Worm (Caenorhabditis elegans) whole organism, L3 larva: Measurements from ENCODE around the gene K01B6.3.

Source experiments
- aly-2 ChIP-seq: fragments of 150-350 bp; optimal IDR thresholded peaks from 2 replicates; lab custom pipeline; 2014; ENCODE audit warnings: missing biosample characterization, missing genetic modification characterization
- ceh-16 ChIP-seq: sonication (generic microtip); optimal IDR thresholded peaks from 2 replicates; lab custom pipeline; 2017; ENCODE audit warnings: missing biosample characterization, missing genetic modification characterization
- ceh-28 ChIP-seq: fragments of 150-350 bp; optimal IDR thresholded peaks from 2 replicates; lab custom pipeline; 2014; ENCODE audit warnings: missing biosample characterization, missing genetic modification reagents, missing genetic modification characterization
- ceh-82 ChIP-seq: fragments of 150-350 bp; optimal IDR thresholded peaks from 2 replicates; lab custom pipeline; 2014; ENCODE audit warnings: missing biosample characterization, missing genetic modification characterization
- ceh-9 ChIP-seq: sonication (generic microtip); optimal IDR thresholded peaks from 2 replicates; lab custom pipeline; 2018; ENCODE audit warnings: missing biosample characterization, missing genetic modification characterization
- daf-12 ChIP-seq: fragments of 150-350 bp; optimal IDR thresholded peaks from 2 replicates; lab custom pipeline; 2014; ENCODE audit warnings: missing biosample characterization, missing genetic modification reagents, missing genetic modification characterization
- egl-27 ChIP-seq: sonication (generic microtip); optimal IDR thresholded peaks from 4 replicates; lab custom pipeline; 2017; ENCODE audit warnings: missing biosample characterization, missing genetic modification reagents, missing genetic modification characterization
- elt-1 ChIP-seq: fragments of 150-350 bp; optimal IDR thresholded peaks from 2 replicates; lab custom pipeline; 2014; ENCODE audit warnings: missing biosample characterization, missing genetic modification characterization
- elt-2 ChIP-seq: sonication (generic microtip); optimal IDR thresholded peaks from 2 replicates; lab custom pipeline; 2016; ENCODE audit warnings: missing genetic modification reagents, mild to moderate bottlenecking, missing genetic modification characterization, missing compliant biosample characterization
- eor-1 ChIP-seq, 2 experiments: fragments of 150-350 bp; optimal IDR thresholded peaks; 2 replicates each; lab custom pipeline; 2014 to 2018; ENCODE audit warnings: missing biosample characterization in 2 of 2, missing genetic modification characterization in 2 of 2
- fkh-2 ChIP-seq: fragments of 150-350 bp; optimal IDR thresholded peaks from 2 replicates; lab custom pipeline; 2014; ENCODE audit warnings: missing biosample characterization, missing genetic modification reagents, missing genetic modification characterization
- fos-1 ChIP-seq: fragments of 150-350 bp; optimal IDR thresholded peaks from 2 replicates; lab custom pipeline; 2014; ENCODE audit warnings: missing biosample characterization, missing genetic modification characterization
- hmg-11 ChIP-seq: sonication (generic microtip); optimal IDR thresholded peaks from 2 replicates; lab custom pipeline; 2016; ENCODE audit warnings: missing genetic modification characterization, missing compliant biosample characterization
- jun-1 ChIP-seq: fragments of 150-350 bp; optimal IDR thresholded peaks from 2 replicates; lab custom pipeline; 2014; ENCODE audit warnings: missing biosample characterization, missing genetic modification reagents, missing genetic modification characterization
- lin-39 ChIP-seq: fragments of 150-350 bp; optimal IDR thresholded peaks from 2 replicates; lab custom pipeline; 2018; ENCODE audit warnings: missing biosample characterization, missing genetic modification reagents, missing genetic modification characterization
- mdl-1 ChIP-seq: fragments of 150-350 bp; optimal IDR thresholded peaks from 2 replicates; lab custom pipeline; 2014; ENCODE audit warnings: missing biosample characterization, missing genetic modification characterization
- nfya-1 ChIP-seq: sonication (generic microtip); optimal IDR thresholded peaks from 2 replicates; lab custom pipeline; 2017; ENCODE audit warnings: missing genetic modification characterization, mild to moderate bottlenecking, missing compliant biosample characterization, antibody characterized with exemption, moderate library complexity; ENCODE audit not compliant: insufficient read depth
- nhr-11 ChIP-seq: fragments of 150-350 bp; optimal IDR thresholded peaks from 2 replicates; lab custom pipeline; 2014; ENCODE audit warnings: missing biosample characterization, missing genetic modification characterization
- nhr-23 ChIP-seq: fragments of 150-350 bp; optimal IDR thresholded peaks from 2 replicates; lab custom pipeline; 2014; ENCODE audit warnings: missing biosample characterization, missing genetic modification reagents, missing genetic modification characterization
- nhr-25 ChIP-seq: sonication (generic microtip); optimal IDR thresholded peaks from 2 replicates; lab custom pipeline; 2017; ENCODE audit warnings: missing biosample characterization, missing genetic modification characterization
- nhr-28 ChIP-seq: fragments of 150-350 bp; optimal IDR thresholded peaks from 2 replicates; lab custom pipeline; 2014; ENCODE audit warnings: missing biosample characterization, missing genetic modification characterization
- nhr-67 ChIP-seq: fragments of 150-350 bp; optimal IDR thresholded peaks from 2 replicates; lab custom pipeline; 2014; ENCODE audit warnings: missing biosample characterization, missing genetic modification characterization
- nhr-76 ChIP-seq: fragments of 150-350 bp; sonication (generic microtip); optimal IDR thresholded peaks from 5 replicates; lab custom pipeline; 2014; ENCODE audit warnings: missing biosample characterization, missing genetic modification characterization
- pha-4 ChIP-seq: fragments of 150-350 bp; optimal IDR thresholded peaks from 2 replicates; lab custom pipeline; 2014; ENCODE audit warnings: missing biosample characterization, missing genetic modification reagents, missing genetic modification characterization
- pqm-1 ChIP-seq: fragments of 150-350 bp; optimal IDR thresholded peaks from 2 replicates; lab custom pipeline; 2017; ENCODE audit warnings: missing biosample characterization, missing genetic modification characterization, inconsistent platforms
- skn-1 ChIP-seq: fragments of 150-350 bp; optimal IDR thresholded peaks from 2 replicates; lab custom pipeline; 2014; ENCODE audit warnings: missing biosample characterization, missing genetic modification characterization
- tbx-2 ChIP-seq: sonication (generic microtip); optimal IDR thresholded peaks from 2 replicates; lab custom pipeline; 2016; ENCODE audit warnings: mild to moderate bottlenecking, missing genetic modification characterization, missing compliant biosample characterization
- unc-39 ChIP-seq: sonication (generic microtip); optimal IDR thresholded peaks from 4 replicates; lab custom pipeline; 2017; ENCODE audit warnings: missing biosample characterization, missing genetic modification characterization
- unc-62 ChIP-seq: fragments of 150-350 bp; sonication (generic microtip); optimal IDR thresholded peaks from 4 replicates; lab custom pipeline; 2014; ENCODE audit warnings: missing biosample characterization, missing genetic modification reagents, missing genetic modification characterization
- ztf-11 ChIP-seq: fragments of 150-350 bp; optimal IDR thresholded peaks from 2 replicates; lab custom pipeline; 2014; ENCODE audit warnings: missing biosample characterization, missing genetic modification characterization

Gene K01B6.3

ce11 chrIII:9281480-9281879 lies 18.5 kb upstream of the K01B6.3 start, which contains the start of gene fozi-1:
fozi-1 (plus strand) TSS chrIII:9281780.
- TF ChIP-seq unc-62 (GFP tag; lab: Kevin White, UChicago), result no peak
- TF ChIP-seq tbx-2 (tag; lab: Kevin White, UChicago), result no peak
- no peak for TF ChIP-seq lin-39 (tag; lab: Kevin White, UChicago)
- TF ChIP-seq eor-1 (tag; optimal IDR thresholded peaks at IDR 0.05; lab: Kevin White, UChicago), result no peak
- TF ChIP-seq nhr-76 (tag; lab: Kevin White, UChicago), result no peak
- TF ChIP-seq aly-2, result no peak
- TF ChIP-seq ztf-11, result no peak
- no peak for TF ChIP-seq nhr-11
- TF ChIP-seq fkh-2, result no peak
- no peak for TF ChIP-seq mdl-1 (tag; lab: Kevin White, UChicago)
- TF ChIP-seq, all 47 proteins: peak for 0

DNA sequence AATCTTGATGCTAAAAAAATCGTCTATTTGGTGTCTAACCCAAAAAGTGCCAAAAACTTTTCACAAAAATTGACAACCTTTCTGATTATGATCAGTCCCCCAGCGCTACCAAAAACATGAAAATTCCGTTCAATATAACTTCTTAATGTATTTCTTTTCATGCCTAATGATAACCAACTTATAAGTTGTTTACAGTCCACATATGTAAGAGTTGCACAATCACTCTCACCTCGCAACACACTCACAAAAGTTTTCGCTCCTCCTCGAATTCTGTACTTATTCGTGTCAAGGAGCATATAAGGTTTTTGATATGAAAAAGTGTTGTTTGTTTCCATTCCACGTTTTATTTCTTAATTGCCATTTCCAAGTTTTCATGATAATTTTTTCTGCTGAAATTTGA lies 11.5 kb upstream of the K01B6.3 start:
- TF ChIP-seq elt-2 (tag; lab: Kevin White, UChicago), result peak; percentile 44
- no peak for TF ChIP-seq nhr-76 (tag; lab: Kevin White, UChicago)
- TF ChIP-seq skn-1 (tag; lab: Kevin White, UChicago), result no peak
- peak; percentile 2 for TF ChIP-seq pha-4 (tag; lab: Kevin White, UChicago)

DNA sequence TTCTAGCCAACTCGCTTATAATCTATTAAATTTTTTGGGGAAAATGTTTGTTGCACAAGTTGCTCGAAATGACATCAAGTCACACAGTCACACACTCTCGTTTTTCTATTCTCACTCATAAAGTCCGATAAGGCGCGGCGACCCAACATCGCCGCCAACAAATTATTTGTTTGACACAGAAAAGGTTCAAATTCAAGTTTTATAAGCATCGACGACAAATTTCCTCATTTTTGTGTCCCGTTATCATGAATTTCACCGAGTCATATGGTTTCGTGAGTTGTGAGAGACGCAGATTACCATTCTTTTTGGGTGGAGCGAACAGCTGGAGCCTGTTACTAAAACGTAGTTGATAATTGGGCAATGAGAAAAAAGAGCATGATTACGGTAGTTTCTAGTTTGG lies 10.2 kb upstream of the K01B6.3 start:
- TF ChIP-seq ceh-28 (tag; lab: Kevin White, UChicago), result no peak
- no peak for TF ChIP-seq fos-1 (tag; lab: Kevin White, UChicago)
- peak; percentile 94 for TF ChIP-seq pqm-1
- TF ChIP-seq unc-39 (tag; lab: Kevin White, UChicago), result no peak
- peak; percentile 27 for TF ChIP-seq nfya-1 (tag; lab: Kevin White, UChicago)
- TF ChIP-seq jun-1 (tag; lab: Kevin White, UChicago), result peak; percentile 9
- TF ChIP-seq elt-1 (tag; lab: Kevin White, UChicago), result no peak
- TF ChIP-seq elt-2 (tag; lab: Kevin White, UChicago), result peak; percentile 96
- no peak for TF ChIP-seq egl-27

- TF ChIP-seq ceh-28 (tag; lab: Kevin White, UChicago) (no peak), lin-39 (tag; lab: Kevin White, UChicago) (no peak), ceh-9 (tag; lab: Kevin White, UChicago) (no peak), skn-1 (tag; lab: Kevin White, UChicago) (no peak), jun-1 (tag; lab: Kevin White, UChicago) (no peak), pqm-1 (no peak), tbx-2 (tag; lab: Kevin White, UChicago) (no peak), ztf-11 (no peak)
These were observed 2.7 kb upstream of the K01B6.3 start, which contains the start of gene K01B6.4 for ce11 chrIII:9297345-9297744. K01B6.4 (minus strand) TSS chrIII:9297445.

DNA sequence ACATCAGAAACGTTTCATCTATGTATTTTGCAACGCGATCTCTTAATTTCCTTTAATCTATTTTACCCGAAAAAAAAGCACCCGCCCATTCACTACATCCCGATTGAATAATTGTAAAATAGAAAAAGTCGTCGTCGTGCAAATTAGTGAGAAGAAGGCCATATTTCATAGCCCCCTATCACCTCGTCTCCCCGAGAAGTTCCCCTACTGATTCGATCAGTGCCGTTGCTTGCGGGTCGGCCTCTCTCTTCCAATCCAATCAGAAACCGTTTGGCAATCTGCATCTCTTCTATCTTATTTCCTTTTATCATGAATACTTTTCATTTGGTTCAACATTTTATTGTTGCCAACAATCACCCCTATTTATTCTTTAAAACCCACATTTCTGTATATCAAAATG lies 903 bp upstream of the K01B6.3 start:
- TF ChIP-seq aly-2 (no peak), hmg-11 (tag; lab: Kevin White, UChicago) (no peak), nhr-67 (tag; lab: Kevin White, UChicago) (no peak), nhr-28 (tag; lab: Kevin White, UChicago) (no peak), unc-39 (tag; lab: Kevin White, UChicago) (no peak), daf-12 (tag; lab: Kevin White, UChicago) (no peak), jun-1 (tag; lab: Kevin White, UChicago) (no peak), ceh-82 (tag; lab: Kevin White, UChicago) (no peak), ceh-16 (tag; lab: Kevin White, UChicago) (no peak)

DNA sequence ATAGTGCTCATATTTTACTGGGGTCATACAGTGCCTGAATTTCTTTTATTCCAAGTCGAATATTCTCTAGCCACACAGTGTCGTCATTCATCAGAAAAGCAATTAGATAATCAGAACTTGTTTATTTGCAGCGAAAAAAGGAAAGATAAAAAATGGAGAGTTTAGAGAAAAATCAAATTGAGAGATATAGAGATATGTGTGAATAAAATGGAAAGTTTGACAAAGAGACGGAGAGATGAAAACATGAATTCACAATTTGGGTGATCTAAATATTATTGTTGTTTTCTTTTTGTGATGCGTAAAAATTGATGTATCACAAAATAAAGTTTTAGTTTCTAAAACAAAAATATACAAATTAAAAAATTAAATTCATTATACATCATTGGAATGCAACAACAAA lies 651 bp downstream of the K01B6.3 start:
- TF ChIP-seq pqm-1 (no peak), nhr-25 (tag; lab: Kevin White, UChicago) (peak; percentile 17), nhr-23 (tag; lab: Kevin White, UChicago) (peak; percentile 29)
- TF ChIP-seq, all 47 proteins: peak for 2

- no peak for TF ChIP-seq ceh-82 (tag; lab: Kevin White, UChicago)
- no peak for TF ChIP-seq nhr-23 (tag; lab: Kevin White, UChicago)
- TF ChIP-seq nhr-76 (tag; lab: Kevin White, UChicago), result no peak
- TF ChIP-seq, all 47 proteins: peak for 0
These were observed 6.6 kb downstream of the K01B6.3 start, which contains the start of gene srx-45 for ce11 chrIII:9306596-9306995. srx-45 (minus strand) TSS chrIII:9306696.
